Worm (Caenorhabditis elegans): ENCODE measurements around the gene K01A6.6.

DNA sequence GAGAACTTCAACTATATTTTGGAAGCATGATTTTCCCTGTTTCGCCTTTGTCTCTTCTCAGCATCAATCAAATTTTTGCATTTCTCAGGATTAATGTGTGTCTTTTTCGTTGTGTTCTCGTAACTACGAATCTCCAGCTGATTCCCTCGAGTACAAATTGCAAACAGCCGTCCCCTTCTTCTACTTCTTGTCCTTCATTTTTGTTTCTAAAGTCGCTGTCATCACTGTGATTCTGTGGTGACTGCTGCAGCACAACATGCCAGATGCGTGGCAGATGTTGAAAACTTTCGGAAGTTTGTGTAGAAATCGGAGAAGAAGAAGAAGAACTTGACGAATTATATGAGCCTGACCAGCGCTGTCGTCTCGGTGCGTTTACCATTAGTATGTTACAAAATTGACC lies 21.8 kb upstream of the K01A6.6 start:
- TF ChIP-seq ama-1 (optimal IDR thresholded peaks at IDR 0.05): no peak
- TF ChIP-seq ttx-3 (tag; optimal IDR thresholded peaks at IDR 0.05): no peak
- no peak for TF ChIP-seq nhr-11 (tag; optimal IDR thresholded peaks at IDR 0.05)
- TF ChIP-seq pha-4 (tag; optimal IDR thresholded peaks at IDR 0.05): no peak
- TF ChIP-seq unc-86 (tag; optimal IDR thresholded peaks at IDR 0.05): no peak

All from whole organism, late embryonic.